Worm (Caenorhabditis elegans): ENCODE results near the gene col-158.

The col-158 gene

DNA sequence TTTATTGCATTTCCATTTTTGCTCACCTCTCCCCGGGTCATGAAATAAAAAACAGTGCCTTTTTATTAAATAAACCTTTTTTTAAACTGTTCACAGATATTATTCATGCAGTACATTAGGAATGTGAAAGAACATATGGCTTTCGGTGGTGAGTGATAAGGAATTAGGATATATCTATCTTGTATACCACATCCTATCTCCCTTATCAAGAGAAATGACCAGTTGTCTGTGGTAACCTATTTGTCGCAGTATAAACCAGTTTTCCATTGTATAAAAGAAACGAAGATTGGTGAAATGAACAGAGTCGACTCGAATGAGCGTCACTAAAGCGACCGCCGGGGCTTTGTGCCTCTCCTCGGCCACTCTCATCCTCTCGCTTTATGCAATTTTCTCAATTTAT is at the start of gene col-158:
Gene col-158 (plus strand): TSS at position 301 of the 400 bp plus-strand sequence.
- no peak for TF ChIP-seq flh-1 (GFP tag; optimal IDR thresholded peaks at IDR 0.05)
- TF ChIP-seq hlh-1 (tag; optimal IDR thresholded peaks at IDR 0.05), result no peak
- no peak for TF ChIP-seq zip-8 (tag; optimal IDR thresholded peaks at IDR 0.05)
- no peak for TF ChIP-seq unc-62 (GFP tag; optimal IDR thresholded peaks at IDR 0.05)
- no peak for TF ChIP-seq cnd-1 (tag; optimal IDR thresholded peaks at IDR 0.05)
- no peak for TF ChIP-seq elt-1 (tag; optimal IDR thresholded peaks at IDR 0.05; ENCODE audit: borderline replicate concordance, insufficient read depth)
- no peak for TF ChIP-seq lsy-2 (tag; optimal IDR thresholded peaks at IDR 0.05)
- TF ChIP-seq sem-2 (GFP tag; optimal IDR thresholded peaks at IDR 0.05), result no peak
- no peak for TF ChIP-seq nhr-237 (tag; optimal IDR thresholded peaks at IDR 0.05)
- TF ChIP-seq lin-32 (GFP tag; optimal IDR thresholded peaks at IDR 0.05), result no peak
- no peak for TF ChIP-seq mep-1 (tag; optimal IDR thresholded peaks at IDR 0.05)
- TF ChIP-seq lin-13 (tag; optimal IDR thresholded peaks at IDR 0.05), result no peak
- no peak for TF ChIP-seq nhr-2 (tag; optimal IDR thresholded peaks at IDR 0.05)
- no peak for TF ChIP-seq unc-120 (tag; optimal IDR thresholded peaks at IDR 0.05; ENCODE audit: poor library complexity, severe bottlenecking)
- no peak for TF ChIP-seq elt-3 (tag; optimal IDR thresholded peaks at IDR 0.05)
- TF ChIP-seq mls-2 (tag; optimal IDR thresholded peaks at IDR 0.05), result no peak
- TF ChIP-seq nhr-76 (tag; optimal IDR thresholded peaks at IDR 0.05), result no peak

DNA sequence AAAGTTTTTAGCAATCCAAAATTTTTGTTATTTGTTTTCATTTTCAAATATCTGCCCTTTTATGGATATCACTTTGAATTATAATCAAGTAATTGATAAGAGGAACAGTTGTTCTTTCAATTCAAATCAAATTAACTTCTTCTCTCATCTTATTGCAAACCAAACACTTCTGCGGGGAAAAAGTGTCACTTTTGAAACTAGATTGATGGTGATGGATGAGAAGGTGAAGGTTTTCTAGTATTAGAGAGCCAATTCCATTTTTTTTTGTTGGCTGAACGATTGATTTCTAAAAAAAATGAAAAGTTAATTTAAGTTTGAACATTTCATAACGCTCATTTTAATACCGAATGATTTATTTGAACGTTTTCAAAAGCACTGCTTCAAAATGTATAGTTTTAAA is 49.6 kb upstream of the col-158 start:
- TF ChIP-seq mep-1 (tag; optimal IDR thresholded peaks at IDR 0.05) (no peak), unc-62 (GFP tag; optimal IDR thresholded peaks at IDR 0.05) (peak; percentile 74)

DNA sequence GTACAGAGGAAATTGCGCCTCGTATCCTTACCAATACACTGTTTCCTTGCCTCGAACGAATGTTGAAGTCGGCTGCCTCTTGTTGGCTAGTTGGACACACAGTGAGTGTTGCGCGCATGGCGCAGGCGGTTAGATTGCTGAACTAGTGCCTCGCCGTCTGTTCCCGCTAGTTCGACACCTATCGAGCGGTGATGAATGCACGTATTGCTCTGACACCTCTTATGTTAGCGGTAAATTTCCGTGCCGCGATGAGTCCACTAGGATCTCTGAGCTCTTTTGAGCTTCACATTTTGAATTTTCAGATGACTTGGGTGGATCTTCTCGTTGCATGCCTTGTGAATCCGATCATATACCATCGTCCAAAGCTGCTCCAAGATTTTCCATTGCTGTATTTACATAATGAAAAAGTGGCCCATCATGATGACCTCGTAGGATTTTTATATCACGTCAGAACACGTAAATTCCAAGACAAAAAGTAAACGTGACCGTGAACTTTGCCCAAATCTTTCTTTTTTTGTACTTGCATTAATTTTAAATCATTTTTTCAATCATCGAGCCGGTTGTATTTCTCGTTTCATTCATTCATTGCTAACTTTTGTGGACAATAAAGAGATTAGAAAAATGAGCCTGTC is 46.5 kb upstream of the col-158 start, which contains the start of gene F55A11.11:
Gene F55A11.11 (plus strand): TSS at position 341 of the 632 bp plus-strand sequence.
- TF ChIP-seq blmp-1 (tag; optimal IDR thresholded peaks at IDR 0.05) (no peak), nhr-12 (tag; optimal IDR thresholded peaks at IDR 0.05) (peak; percentile 85), lin-13 (tag; optimal IDR thresholded peaks at IDR 0.05) (peak; percentile 83), hlh-1 (tag; optimal IDR thresholded peaks at IDR 0.05) (peak; percentile 60), mab-5 (tag; optimal IDR thresholded peaks at IDR 0.05) (no peak), snpc-4 (tag; optimal IDR thresholded peaks at IDR 0.05) (no peak), mls-2 (tag; optimal IDR thresholded peaks at IDR 0.05) (peak; percentile 98), ceh-39 (tag; optimal IDR thresholded peaks at IDR 0.05) (peak; percentile 28), nhr-2 (tag; optimal IDR thresholded peaks at IDR 0.05) (no peak), tbx-8 (GFP tag; optimal IDR thresholded peaks at IDR 0.05) (peak; percentile 86), nhr-76 (tag; optimal IDR thresholded peaks at IDR 0.05) (no peak), lin-32 (GFP tag; optimal IDR thresholded peaks at IDR 0.05) (peak; percentile 96), ces-1 (GFP tag; optimal IDR thresholded peaks at IDR 0.05) (no peak), nhr-28 (tag; optimal IDR thresholded peaks at IDR 0.05) (peak; percentile 46), ztf-11 (tag; optimal IDR thresholded peaks at IDR 0.05) (peak; percentile 60), sem-2 (GFP tag; optimal IDR thresholded peaks at IDR 0.05) (peak; percentile 94), nhr-237 (tag; optimal IDR thresholded peaks at IDR 0.05) (peak; percentile 41), elt-1 (tag; optimal IDR thresholded peaks at IDR 0.05; ENCODE audit: borderline replicate concordance, insufficient read depth) (peak; percentile 17), mep-1 (tag; optimal IDR thresholded peaks at IDR 0.05) (peak; percentile 57), lsy-2 (tag; optimal IDR thresholded peaks at IDR 0.05) (peak; percentile 28), sptf-1 (tag; optimal IDR thresholded peaks at IDR 0.05) (peak; percentile 98), unc-62 (GFP tag; optimal IDR thresholded peaks at IDR 0.05) (peak; percentile 73), flh-1 (GFP tag; optimal IDR thresholded peaks at IDR 0.05) (peak; percentile 90), ceh-83 (GFP tag; optimal IDR thresholded peaks at IDR 0.05) (peak; percentile 97), ham-2 (GFP tag; optimal IDR thresholded peaks at IDR 0.05) (peak; percentile 98), pha-4 (tag; optimal IDR thresholded peaks at IDR 0.05) (peak; percentile 92), drap-1 (GFP tag; optimal IDR thresholded peaks at IDR 0.05) (peak; percentile 99), unc-39 (tag; optimal IDR thresholded peaks at IDR 0.05) (peak; percentile 52), ceh-43 (GFP tag; optimal IDR thresholded peaks at IDR 0.05) (peak; percentile 92), zip-8 (tag; optimal IDR thresholded peaks at IDR 0.05) (no peak), unc-120 (tag; optimal IDR thresholded peaks at IDR 0.05; ENCODE audit: poor library complexity, severe bottlenecking) (peak; percentile 95), M03D4.4 (tag; optimal IDR thresholded peaks at IDR 0.05) (peak; percentile 97), cnd-1 (tag; optimal IDR thresholded peaks at IDR 0.05) (peak; percentile 97), elt-3 (tag; optimal IDR thresholded peaks at IDR 0.05) (no peak), bed-3 (GFP tag; optimal IDR thresholded peaks at IDR 0.05) (peak; percentile 91)

Data from whole organism, mixed stage, embryonic.